Worm (Caenorhabditis elegans): ENCODE data around the gene F53B1.9.

- no peak for TF ChIP-seq sox-4 (tag; optimal IDR thresholded peaks at IDR 0.05)
- no peak for TF ChIP-seq pros-1 (tag; optimal IDR thresholded peaks at IDR 0.05)
- TF ChIP-seq madf-2 (tag; optimal IDR thresholded peaks at IDR 0.05) = no peak
- no peak for TF ChIP-seq unc-86 (tag; optimal IDR thresholded peaks at IDR 0.05)
- no peak for TF ChIP-seq ceh-45 (GFP tag; IDR thresholded peaks at IDR 0.05)
- TF ChIP-seq pqm-1 (tag; optimal IDR thresholded peaks at IDR 0.05) = no peak
- TF ChIP-seq nhr-11 (tag; optimal IDR thresholded peaks at IDR 0.05) = no peak
These were observed 34.8 kb downstream of the F53B1.9 start, which contains the start of gene T21D9.2 for ce11 chrX:2096804-2097203.
